Worm (Caenorhabditis elegans) whole organism, L4 larva: ENCODE results near the gene B0334.5.
A peak's percentile ranks its signal among the peaks of the same experiment; 100 is the strongest.

Experiments used
- ZK546.5 ChIP-seq, 2 experiments: sonication (generic microtip); optimal IDR thresholded peaks; 2 replicates each; lab custom pipeline; 2017; ENCODE audit warnings: missing biosample characterization in 2 of 2, missing genetic modification characterization in 2 of 2
- ceh-82 ChIP-seq: sonication (generic microtip); optimal IDR thresholded peaks from 2 replicates; lab custom pipeline; 2017; ENCODE audit warnings: missing biosample characterization, missing genetic modification characterization
- ces-1 ChIP-seq: fragments of 150-350 bp; sonication (generic microtip); optimal IDR thresholded peaks from 4 replicates; lab custom pipeline; 2014; ENCODE audit warnings: missing biosample characterization, missing genetic modification reagents, missing genetic modification characterization
- daf-8 ChIP-seq: fragments of 200-800 bp; sonication (Bioruptor generic); IDR thresholded peaks from 2 replicates; pipeline ENCODE4 v1.3.6; 2022; ENCODE audit warnings: missing genetic modification characterization, missing compliant biosample characterization
- dmd-9 ChIP-seq: fragments of 200-800 bp; sonication (Bioruptor generic); IDR thresholded peaks from 2 replicates; pipeline ENCODE4 v1.3.6; 2022; ENCODE audit warnings: missing genetic modification reagents, missing genetic modification characterization, missing compliant biosample characterization
- egl-27 ChIP-seq: sonication (generic microtip); optimal IDR thresholded peaks from 3 replicates; lab custom pipeline; 2017; ENCODE audit warnings: missing biosample characterization, missing genetic modification reagents, missing genetic modification characterization
- jun-1 ChIP-seq: fragments of 150-350 bp; optimal IDR thresholded peaks from 2 replicates; lab custom pipeline; 2014; ENCODE audit warnings: missing biosample characterization, missing genetic modification reagents, missing genetic modification characterization
- lim-7 ChIP-seq: fragments of 200-800 bp; sonication (Bioruptor generic); IDR thresholded peaks from 2 replicates; pipeline ENCODE4 v1.3.6; 2022; ENCODE audit warnings: missing genetic modification characterization, missing compliant biosample characterization
- lin-15B ChIP-seq: fragments of 150-350 bp; sonication (generic microtip); optimal IDR thresholded peaks from 3 replicates; lab custom pipeline; 2014; ENCODE audit warnings: missing biosample characterization, missing genetic modification characterization
- lin-29 ChIP-seq: fragments of 200-800 bp; sonication (Bioruptor generic); IDR thresholded peaks from 2 replicates; pipeline ENCODE4 v1.3.6; 2022; ENCODE audit warnings: missing genetic modification reagents, missing genetic modification characterization, missing compliant biosample characterization
- lin-38 ChIP-seq: fragments of 200-800 bp; sonication (Bioruptor generic); IDR thresholded peaks from 2 replicates; pipeline ENCODE4 v1.3.6; 2022; ENCODE audit warnings: missing genetic modification reagents, missing genetic modification characterization, missing compliant biosample characterization
- madf-5 ChIP-seq, 2 experiments: fragments of 200-800 bp; sonication (Bioruptor generic); IDR thresholded peaks; 2 replicates each; pipeline ENCODE4 v1.3.6; 2022; ENCODE audit warnings: missing compliant biosample characterization in 2 of 2, missing genetic modification characterization in 2 of 2
- mdl-1 ChIP-seq, 2 experiments: fragments of 150-350 bp in 1 of 2; sonication (generic microtip) in 1 of 2; optimal IDR thresholded peaks; 2 replicates each; lab custom pipeline; 2014 to 2017; ENCODE audit warnings: missing biosample characterization in 2 of 2, missing genetic modification characterization in 2 of 2
- mdt-29 ChIP-seq: fragments of 200-800 bp; sonication (Bioruptor generic); IDR thresholded peaks from 2 replicates; pipeline ENCODE4 v1.3.6; 2022; ENCODE audit warnings: missing genetic modification reagents, missing genetic modification characterization, missing compliant biosample characterization
- mep-1 ChIP-seq: fragments of 150-350 bp; sonication (generic microtip); optimal IDR thresholded peaks from 3 replicates; lab custom pipeline; 2014; ENCODE audit warnings: missing biosample characterization, missing genetic modification characterization
- nhr-28 ChIP-seq: fragments of 150-350 bp; optimal IDR thresholded peaks from 2 replicates; lab custom pipeline; 2014; ENCODE audit warnings: missing biosample characterization, missing genetic modification characterization
- pha-4 ChIP-seq, 2 experiments: fragments of 150-350 bp in 1 of 2; fragments of 200-800 bp in 1 of 2; sonication (Bioruptor generic) in 1 of 2; IDR thresholded peaks in 1 of 2; optimal IDR thresholded peaks in 1 of 2; 2 replicates each; pipeline versions ENCODE4 v1.3.6 to Lab custom; 2014 to 2022; ENCODE audit warnings: missing genetic modification characterization in 2 of 2, missing genetic modification reagents in 2 of 2, missing biosample characterization in 1 of 2, missing compliant biosample characterization in 1 of 2
- skn-1 ChIP-seq: fragments of 150-350 bp; optimal IDR thresholded peaks from 2 replicates; lab custom pipeline; 2014; ENCODE audit warnings: missing biosample characterization, missing genetic modification characterization
- unc-39 ChIP-seq: sonication (generic microtip); optimal IDR thresholded peaks from 2 replicates; lab custom pipeline; 2017; ENCODE audit warnings: missing biosample characterization, missing genetic modification characterization
- unc-62 ChIP-seq, 3 experiments: fragments of 150-350 bp in 1 of 3; sonication (generic microtip); optimal IDR thresholded peaks in 2 of 3; peaks in 1 of 3; 1 replicate in 1 of 3; 2 replicates in 2 of 3; lab custom pipeline; 2014 to 2017; ENCODE audit warnings: missing biosample characterization in 3 of 3, missing genetic modification characterization in 3 of 3, missing genetic modification reagents in 3 of 3, missing genotype in 1 of 3
- vab-7 ChIP-seq: fragments of 200-800 bp; sonication (Bioruptor generic); IDR thresholded peaks from 2 replicates; pipeline ENCODE4 v1.3.6; 2022; ENCODE audit warnings: missing genetic modification reagents, missing genetic modification characterization, missing compliant biosample characterization
- zip-11 ChIP-seq: fragments of 200-800 bp; sonication (Bioruptor generic); IDR thresholded peaks from 2 replicates; pipeline ENCODE4 v1.3.6; 2022; ENCODE audit warnings: missing genetic modification characterization, missing compliant biosample characterization
- ztf-7 ChIP-seq: fragments of 150-350 bp; optimal IDR thresholded peaks from 2 replicates; lab custom pipeline; 2014; ENCODE audit warnings: missing biosample characterization, missing genetic modification characterization

Gene B0334.5

ce11 chrII:11547254-11547687 lies 49.8 kb downstream of the B0334.5 start, which contains the start of gene F54D5.7 (continued):
- TF ChIP-seq skn-1 (tag; lab: Kevin White, UChicago), result no peak
- peak; percentile 66; the same call in 1 of the 2 replicates for TF ChIP-seq pha-4 (GFP tag; IDR thresholded peaks at IDR 0.05; lab: Robert Waterston, UW)
- TF ChIP-seq pha-4 (tag; optimal IDR thresholded peaks at IDR 0.05; lab: Kevin White, UChicago), result no peak
- no peak for TF ChIP-seq vab-7
- TF ChIP-seq dmd-9 (GFP tag; lab: Robert Waterston, UW), result no peak
- TF ChIP-seq mdl-1 (tag; optimal IDR thresholded peaks at IDR 0.05; lab: Kevin White, UChicago), result peak; percentile 65 to 72
- peak; percentile 77 for TF ChIP-seq mep-1 (tag; lab: Kevin White, UChicago)
- TF ChIP-seq ces-1 (GFP tag; lab: Kevin White, UChicago), result no peak
- TF ChIP-seq ceh-82 (tag; lab: Kevin White, UChicago), result no peak
- TF ChIP-seq lin-29 (GFP tag; lab: Robert Waterston, UW), result no peak
- TF ChIP-seq lin-38 (GFP tag; lab: Robert Waterston, UW), result peak; percentile 81
- peak in 1 of 2 experiments; percentile 9 for TF ChIP-seq unc-62 (GFP tag; optimal IDR thresholded peaks at IDR 0.05 in 1 of 2; lab: Kevin White, UChicago)
- no peak for TF ChIP-seq unc-62 (tag; optimal IDR thresholded peaks at IDR 0.05; lab: Kevin White, UChicago)
- TF ChIP-seq ztf-7 (tag; lab: Kevin White, UChicago), result peak; percentile 47
- peak; percentile 77 for TF ChIP-seq lim-7 (GFP tag; lab: Robert Waterston, UW)
- no peak for TF ChIP-seq zip-11
- no peak for TF ChIP-seq ZK546.5 (tag; optimal IDR thresholded peaks at IDR 0.05; lab: Kevin White, UChicago)
- TF ChIP-seq jun-1 (tag; lab: Kevin White, UChicago), result no peak
- peak; percentile 47 for TF ChIP-seq nhr-28 (tag; lab: Kevin White, UChicago)
- no peak for TF ChIP-seq daf-8 (GFP tag; lab: Robert Waterston, UW)
- TF ChIP-seq egl-27 (tag; lab: Kevin White, UChicago), result no peak
- TF ChIP-seq lin-15B (tag; lab: Kevin White, UChicago), result no peak
- no peak for TF ChIP-seq unc-39 (tag; lab: Kevin White, UChicago)
- TF ChIP-seq mdt-29, result peak; percentile 65; the same call in 1 of the 2 replicates
- TF ChIP-seq madf-5 (GFP tag; IDR thresholded peaks at IDR 0.05; lab: Robert Waterston, UW), result 0 out of 4 replicates have a peak, but pooled peaks of 1 of the 2 experiments have one; percentile 7
